Fruit fly (Drosophila melanogaster): ENCODE results near the gene Or24a.

The Or24a gene

dm6 chr2L:4124629-4125350 is 41.1 kb downstream of the Or24a start (continued):
- no peak for TF ChIP-seq stwl (tag; optimal IDR thresholded peaks at IDR 0.05)
- no peak for TF ChIP-seq CG3995 (GFP tag; optimal IDR thresholded peaks at IDR 0.05)
- no peak for TF ChIP-seq grn (GFP tag; optimal IDR thresholded peaks at IDR 0.05)
- TF ChIP-seq vvl (GFP tag; IDR thresholded peaks at IDR 0.05), result peak; percentile 80
- 0 out of 2 replicates have a peak, but pooled peaks have one; percentile 16 for TF ChIP-seq Oaz (GFP tag; IDR thresholded peaks at IDR 0.05)
- no peak for TF ChIP-seq pan (optimal IDR thresholded peaks at IDR 0.05)
- TF ChIP-seq pan (GFP tag; optimal IDR thresholded peaks at IDR 0.05 in 1 of 2, IDR thresholded peaks at IDR 0.05 in 1 of 2), result peak in 1 of 2 experiments; percentile 75
- TF ChIP-seq Sin3A (optimal IDR thresholded peaks at IDR 0.05), result no peak
- TF ChIP-seq stc (GFP tag; IDR thresholded peaks at IDR 0.05), result peak; percentile 60; the same call in 1 of the 2 replicates
- no peak for TF ChIP-seq ERR (GFP tag; optimal IDR thresholded peaks at IDR 0.05)
- peak; percentile 34 for TF ChIP-seq Hand (GFP tag; optimal IDR thresholded peaks at IDR 0.05)
- TF ChIP-seq CG13287 (GFP tag; IDR thresholded peaks at IDR 0.05; ENCODE audit: partially characterized antibody), result no peak
- TF ChIP-seq wdn (GFP tag; IDR thresholded peaks at IDR 0.05), result 0 out of 2 replicates have a peak, but pooled peaks have one; percentile 7
- no peak for TF ChIP-seq CG16863 (GFP tag; optimal IDR thresholded peaks at IDR 0.05)
- no peak for TF ChIP-seq gro (GFP tag; optimal IDR thresholded peaks at IDR 0.05)
- no peak for TF ChIP-seq Optix (GFP tag; IDR thresholded peaks at IDR 0.05)
- no peak for TF ChIP-seq org-1 (GFP tag; optimal IDR thresholded peaks at IDR 0.05)
- TF ChIP-seq Sox100B (GFP tag; optimal IDR thresholded peaks at IDR 0.05), result peak; percentile 60
- no peak for TF ChIP-seq fd64A (GFP tag; optimal IDR thresholded peaks at IDR 0.05)
- peak; percentile 32 for TF ChIP-seq Fer2 (tag; optimal IDR thresholded peaks at IDR 0.05)
- TF ChIP-seq CG12219 (GFP tag; optimal IDR thresholded peaks at IDR 0.05), result peak; percentile 25
- TF ChIP-seq kay (GFP tag; optimal IDR thresholded peaks at IDR 0.05), result peak; percentile 18
- no peak for TF ChIP-seq CG32767 (GFP tag; IDR thresholded peaks at IDR 0.05)
- TF ChIP-seq slou (GFP tag; optimal IDR thresholded peaks at IDR 0.05), result peak; percentile 46
- no peak for TF ChIP-seq hth (optimal IDR thresholded peaks at IDR 0.05)
- TF ChIP-seq CG8359 (GFP tag; optimal IDR thresholded peaks at IDR 0.05; ENCODE audit: borderline replicate concordance), result peak; percentile 53
- TF ChIP-seq CG42726 (GFP tag; IDR thresholded peaks at IDR 0.05; ENCODE audit: partially characterized antibody), result no peak
- TF ChIP-seq sisA (GFP tag; IDR thresholded peaks at IDR 0.05), result peak; percentile 41
- TF ChIP-seq sqz (GFP tag; optimal IDR thresholded peaks at IDR 0.05), result peak; percentile 56
- peak; percentile 35; the same call in 1 of the 3 replicates for TF ChIP-seq Aef1 (GFP tag; IDR thresholded peaks at IDR 0.05)
- TF ChIP-seq sc (optimal IDR thresholded peaks at IDR 0.05), result no peak
- TF ChIP-seq sc (GFP tag; optimal IDR thresholded peaks at IDR 0.05), result peak; percentile 63
- no peak for TF ChIP-seq lov (optimal IDR thresholded peaks at IDR 0.05)
- 0 out of 3 replicates have a peak, but pooled peaks have one; percentile 24 for TF ChIP-seq lov (GFP tag; IDR thresholded peaks at IDR 0.05)
- no peak for TF ChIP-seq HmgD (GFP tag; optimal IDR thresholded peaks at IDR 0.05)
- peak; percentile 60 for TF ChIP-seq D19A (tag; optimal IDR thresholded peaks at IDR 0.05)
- peak; percentile 77 for TF ChIP-seq CG11504 (tag; optimal IDR thresholded peaks at IDR 0.05)
- TF ChIP-seq CG3163 (GFP tag; optimal IDR thresholded peaks at IDR 0.05), result no peak
- TF ChIP-seq salm (tag; optimal IDR thresholded peaks at IDR 0.05), result peak; percentile 45
- 0 out of 3 replicates have a peak, but pooled peaks have one; percentile 41 for TF ChIP-seq CG11093 (GFP tag; IDR thresholded peaks at IDR 0.05)
- TF ChIP-seq CG17186 (GFP tag; optimal IDR thresholded peaks at IDR 0.05), result no peak
- peak; percentile 30 for TF ChIP-seq Vsx1 (GFP tag; optimal IDR thresholded peaks at IDR 0.05)
- peak; percentile 99 for TF ChIP-seq Hey (tag; optimal IDR thresholded peaks at IDR 0.05)
- TF ChIP-seq CG4360 (GFP tag; IDR thresholded peaks at IDR 0.05), result peak; percentile 46
- TF ChIP-seq vfl (GFP tag; optimal IDR thresholded peaks at IDR 0.05), result no peak
- peak; percentile 82 for TF ChIP-seq phol (tag; optimal IDR thresholded peaks at IDR 0.05)
- no peak for TF ChIP-seq Ets97D (GFP tag; optimal IDR thresholded peaks at IDR 0.05)
- TF ChIP-seq CG16779 (GFP tag; IDR thresholded peaks at IDR 0.05), result no peak
- TF ChIP-seq Pdp1 (GFP tag; optimal IDR thresholded peaks at IDR 0.05), result peak; percentile 13 to 40
- TF ChIP-seq CG14667 (GFP tag; IDR thresholded peaks at IDR 0.05), result peak; percentile 34
- TF ChIP-seq CG10321 (GFP tag; IDR thresholded peaks at IDR 0.05), result no peak
